Worm (Caenorhabditis elegans) whole organism, L1 larva: Measurements from ENCODE around the gene F08F8.6.

Source experiments
- ceh-82 ChIP-seq, 3 experiments: fragments of 150-350 bp in 1 of 3; sonication (generic microtip) in 2 of 3; optimal IDR thresholded peaks; 2 replicates each; lab custom pipeline; 2014 to 2017; ENCODE audit warnings: missing biosample characterization in 3 of 3, missing genetic modification characterization in 3 of 3
- ceh-88 ChIP-seq: fragments of 200-800 bp; sonication (Bioruptor generic); IDR thresholded peaks from 2 replicates; pipeline ENCODE4 v1.3.6; 2022; ENCODE audit warnings: missing genetic modification characterization, missing compliant biosample characterization
- dpl-1 ChIP-seq, 3 experiments: fragments of 150-350 bp in 2 of 3; sonication (generic microtip) in 1 of 3; optimal IDR thresholded peaks; 2 replicates each; lab custom pipeline; 2014 to 2017; ENCODE audit warnings: missing biosample characterization in 3 of 3, missing genetic modification characterization in 3 of 3, missing genetic modification reagents in 3 of 3
- elt-2 ChIP-seq: sonication (generic microtip); optimal IDR thresholded peaks from 2 replicates; lab custom pipeline; 2016; ENCODE audit warnings: missing genetic modification characterization, mild to moderate bottlenecking, inconsistent platforms, missing compliant biosample characterization, missing genetic modification reagents
- lin-39 ChIP-seq: fragments of 150-350 bp; optimal IDR thresholded peaks from 2 replicates; lab custom pipeline; 2014; ENCODE audit warnings: missing biosample characterization, missing genetic modification reagents, missing genetic modification characterization
- nhr-28 ChIP-seq: fragments of 150-350 bp; optimal IDR thresholded peaks from 2 replicates; lab custom pipeline; 2014; ENCODE audit warnings: missing biosample characterization, missing genetic modification characterization
- snpc-4 ChIP-seq: fragments of 150-350 bp; optimal IDR thresholded peaks from 2 replicates; lab custom pipeline; 2014; ENCODE audit warnings: missing biosample characterization, missing genetic modification characterization
- sptf-1 ChIP-seq: fragments of 150-350 bp; optimal IDR thresholded peaks from 2 replicates; lab custom pipeline; 2014; ENCODE audit warnings: missing biosample characterization, missing genetic modification characterization
- unc-86 ChIP-seq: sonication (generic microtip); optimal IDR thresholded peaks from 2 replicates; lab custom pipeline; 2016; ENCODE audit warnings: missing genetic modification characterization, missing compliant biosample characterization
- ztf-11 ChIP-seq, 2 experiments: sonication (generic microtip); optimal IDR thresholded peaks; 2 replicates each; lab custom pipeline; 2016 to 2017; ENCODE audit warnings: missing genetic modification characterization in 2 of 2, missing biosample characterization in 1 of 2, missing compliant biosample characterization in 1 of 2

DNA sequence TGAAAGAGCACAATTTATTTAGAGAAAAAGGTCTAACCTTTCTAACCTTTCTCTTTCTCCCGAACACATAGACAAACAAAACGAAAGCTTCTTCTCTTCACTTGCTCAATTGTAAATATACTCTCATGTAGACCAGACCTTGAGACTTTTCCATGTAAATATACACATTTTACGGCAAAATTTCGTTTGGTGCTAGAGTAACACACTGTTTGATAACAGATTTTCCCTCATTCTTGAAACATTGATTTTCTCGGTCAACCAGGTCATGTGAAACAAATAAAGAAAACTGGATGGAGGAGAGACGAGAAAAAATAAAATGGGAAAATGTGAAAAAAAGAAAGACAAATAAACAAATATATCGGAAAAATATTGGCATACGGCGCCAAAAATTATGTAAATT, 21.5 kb upstream of the F08F8.6 start:
- TF ChIP-seq unc-86 (no peak), nhr-28 (no peak), elt-2 (peak; percentile 40), ceh-82 (tag; optimal IDR thresholded peaks at IDR 0.05; lab: Kevin White, UChicago) (no peak), lin-39 (tag; lab: Kevin White, UChicago) (no peak), ztf-11 (tag; optimal IDR thresholded peaks at IDR 0.05; lab: Kevin White, UChicago) (no peak), dpl-1 (GFP tag; optimal IDR thresholded peaks at IDR 0.05; lab: Kevin White, UChicago) (no peak), sptf-1 (tag; lab: Kevin White, UChicago) (no peak), ceh-88 (no peak), snpc-4 (tag; lab: Kevin White, UChicago) (no peak)
